Worm (Caenorhabditis elegans) whole organism, L4 larva: Measurements from ENCODE around the gene nphp-1.
A peak's percentile ranks its signal among the peaks of the same experiment; 100 is the strongest.

Experiments used
- F10B5.3 ChIP-seq: sonication (generic microtip); optimal IDR thresholded peaks from 2 replicates; lab custom pipeline; 2016; ENCODE audit warnings: mild to moderate bottlenecking, missing genetic modification characterization, missing compliant biosample characterization
- F26F4.8 ChIP-seq: fragments of 200-800 bp; sonication (Bioruptor generic); conservative IDR thresholded peaks from 2 replicates; pipeline ENCODE4 v1.3.6; 2022; ENCODE audit warnings: missing genetic modification characterization, missing compliant biosample characterization
- T20F7.1 ChIP-seq: fragments of 200-800 bp; sonication (Bioruptor generic); optimal IDR thresholded peaks from 2 replicates; lab custom pipeline; 2018; ENCODE audit warnings: mild to moderate bottlenecking, missing genetic modification characterization, missing compliant biosample characterization
- Y75B8A.6 ChIP-seq: fragments of 200-800 bp; sonication (Bioruptor generic); IDR thresholded peaks from 2 replicates; pipeline ENCODE4 v1.3.6; 2022; ENCODE audit warnings: missing genetic modification reagents, missing genetic modification characterization, missing compliant biosample characterization
- ZK337.2 ChIP-seq: fragments of 200-800 bp; sonication (Bioruptor generic); IDR thresholded peaks from 2 replicates; pipeline ENCODE4 v1.3.6; 2022; ENCODE audit warnings: missing genetic modification reagents, missing genetic modification characterization, missing compliant biosample characterization
- aha-1 ChIP-seq: fragments of 150-350 bp; peaks from one replicate; lab custom pipeline; 2014; ENCODE audit warnings: missing biosample characterization, missing genetic modification characterization
- aly-2 ChIP-seq: sonication (generic microtip); optimal IDR thresholded peaks from 2 replicates; lab custom pipeline; 2018; ENCODE audit warnings: missing biosample characterization, missing genetic modification characterization
- ceh-28 ChIP-seq: fragments of 150-350 bp; optimal IDR thresholded peaks from 2 replicates; lab custom pipeline; 2014; ENCODE audit warnings: missing biosample characterization, missing genetic modification reagents, missing genetic modification characterization
- ceh-82 ChIP-seq: sonication (generic microtip); optimal IDR thresholded peaks from 2 replicates; lab custom pipeline; 2017; ENCODE audit warnings: missing biosample characterization, missing genetic modification characterization
- ces-1 ChIP-seq: fragments of 150-350 bp; sonication (generic microtip); optimal IDR thresholded peaks from 4 replicates; lab custom pipeline; 2014; ENCODE audit warnings: missing biosample characterization, missing genetic modification reagents, missing genetic modification characterization
- daf-12 ChIP-seq: fragments of 150-350 bp; optimal IDR thresholded peaks from 2 replicates; lab custom pipeline; 2014; ENCODE audit warnings: missing biosample characterization, missing genetic modification reagents, missing genetic modification characterization
- daf-19 ChIP-seq: fragments of 200-800 bp; sonication (Bioruptor generic); conservative IDR thresholded peaks from 2 replicates; pipeline ENCODE4 v1.3.6; 2022; ENCODE audit warnings: missing genetic modification characterization, missing compliant biosample characterization
- dmd-9 ChIP-seq: fragments of 200-800 bp; sonication (Bioruptor generic); IDR thresholded peaks from 2 replicates; pipeline ENCODE4 v1.3.6; 2022; ENCODE audit warnings: missing genetic modification reagents, missing genetic modification characterization, missing compliant biosample characterization
- egl-27 ChIP-seq: sonication (generic microtip); optimal IDR thresholded peaks from 3 replicates; lab custom pipeline; 2017; ENCODE audit warnings: missing biosample characterization, missing genetic modification reagents, missing genetic modification characterization
- hlh-11 ChIP-seq: fragments of 200-800 bp; sonication (Bioruptor generic); optimal IDR thresholded peaks from 2 replicates; lab custom pipeline; 2018; ENCODE audit warnings: mild to moderate bottlenecking, missing genetic modification characterization, missing compliant biosample characterization
- hlh-30 ChIP-seq: sonication (generic microtip); optimal IDR thresholded peaks from 2 replicates; lab custom pipeline; 2017; ENCODE audit warnings: antibody characterized with exemption, mild to moderate bottlenecking, missing genetic modification characterization, missing compliant biosample characterization; ENCODE audit not compliant: insufficient read depth
- lim-7 ChIP-seq: fragments of 200-800 bp; sonication (Bioruptor generic); IDR thresholded peaks from 2 replicates; pipeline ENCODE4 v1.3.6; 2022; ENCODE audit warnings: missing genetic modification characterization, missing compliant biosample characterization
- lin-29 ChIP-seq: fragments of 200-800 bp; sonication (Bioruptor generic); IDR thresholded peaks from 2 replicates; pipeline ENCODE4 v1.3.6; 2022; ENCODE audit warnings: missing genetic modification reagents, missing genetic modification characterization, missing compliant biosample characterization
- lin-38 ChIP-seq: fragments of 200-800 bp; sonication (Bioruptor generic); IDR thresholded peaks from 2 replicates; pipeline ENCODE4 v1.3.6; 2022; ENCODE audit warnings: missing genetic modification reagents, missing genetic modification characterization, missing compliant biosample characterization
- lsy-2 ChIP-seq, 2 experiments: fragments of 150-350 bp in 1 of 2; sonication (generic microtip) in 1 of 2; optimal IDR thresholded peaks; 2 replicates each; lab custom pipeline; 2014 to 2017; ENCODE audit warnings: missing biosample characterization in 2 of 2, missing genetic modification characterization in 2 of 2
- mdt-29 ChIP-seq: fragments of 200-800 bp; sonication (Bioruptor generic); IDR thresholded peaks from 2 replicates; pipeline ENCODE4 v1.3.6; 2022; ENCODE audit warnings: missing genetic modification reagents, missing genetic modification characterization, missing compliant biosample characterization
- nhr-237 ChIP-seq: sonication (generic microtip); optimal IDR thresholded peaks from 2 replicates; lab custom pipeline; 2017; ENCODE audit warnings: missing biosample characterization, missing genetic modification characterization
- nhr-28 ChIP-seq: fragments of 150-350 bp; optimal IDR thresholded peaks from 2 replicates; lab custom pipeline; 2014; ENCODE audit warnings: missing biosample characterization, missing genetic modification characterization
- nhr-6 ChIP-seq: fragments of 150-350 bp; optimal IDR thresholded peaks from 2 replicates; lab custom pipeline; 2014; ENCODE audit warnings: missing biosample characterization, missing genetic modification characterization
- saeg-2 ChIP-seq: fragments of 200-800 bp; sonication (Bioruptor generic); IDR thresholded peaks from 2 replicates; pipeline ENCODE4 v1.3.6; 2022; ENCODE audit warnings: missing genetic modification reagents, missing genetic modification characterization, missing compliant biosample characterization
- sdz-12 ChIP-seq: fragments of 200-800 bp; sonication (Bioruptor generic); optimal IDR thresholded peaks from 2 replicates; lab custom pipeline; 2018; ENCODE audit warnings: mild to moderate bottlenecking, missing genetic modification characterization, missing compliant biosample characterization
- set-16 ChIP-seq: fragments of 200-800 bp; sonication (Bioruptor generic); IDR thresholded peaks from 2 replicates; pipeline ENCODE4 v1.3.6; 2022; ENCODE audit warnings: missing genetic modification reagents, missing genetic modification characterization, missing compliant biosample characterization
- snpc-1.2 ChIP-seq: fragments of 200-800 bp; sonication (Bioruptor generic); IDR thresholded peaks from 2 replicates; pipeline ENCODE4 v1.3.6; 2022; ENCODE audit warnings: missing genetic modification reagents, missing genetic modification characterization, missing compliant biosample characterization
- snpc-4 ChIP-seq: fragments of 150-350 bp; optimal IDR thresholded peaks from 2 replicates; lab custom pipeline; 2014; ENCODE audit warnings: missing biosample characterization, missing genetic modification characterization
- unc-39 ChIP-seq: sonication (generic microtip); optimal IDR thresholded peaks from 2 replicates; lab custom pipeline; 2017; ENCODE audit warnings: missing biosample characterization, missing genetic modification characterization
- zfp-2 ChIP-seq: sonication (generic microtip); optimal IDR thresholded peaks from 2 replicates; lab custom pipeline; 2016; ENCODE audit warnings: mild to moderate bottlenecking, missing genetic modification characterization, missing compliant biosample characterization
- zfp-3 ChIP-seq: fragments of 200-800 bp; sonication (Bioruptor generic); conservative IDR thresholded peaks from 2 replicates; pipeline ENCODE4 v1.3.6; 2022; ENCODE audit warnings: missing genetic modification reagents, missing genetic modification characterization, missing compliant biosample characterization

Gene nphp-1

ce11 chrII:10684954-10685353, 32.9 kb upstream of the nphp-1 start:
- TF ChIP-seq aha-1 (tag; lab: Kevin White, UChicago) (peak; percentile 91), nhr-6 (no peak), nhr-28 (tag; lab: Kevin White, UChicago) (no peak)

- TF ChIP-seq aha-1 (tag; lab: Kevin White, UChicago) (peak; percentile 66), ZK337.2 (GFP tag; lab: Robert Waterston, UW) (no peak)
- TF ChIP-seq, all 104 proteins: peak for 1
Observed at ce11 chrII:10680614-10681013, 28.6 kb upstream of the nphp-1 start.

- no peak for TF ChIP-seq F10B5.3 (tag; lab: Kevin White, UChicago)
- TF ChIP-seq dmd-9 (GFP tag; lab: Robert Waterston, UW) = no peak
- no peak for TF ChIP-seq snpc-1.2 (GFP tag; lab: Robert Waterston, UW)
- no peak for TF ChIP-seq lsy-2 (tag; optimal IDR thresholded peaks at IDR 0.05; lab: Kevin White, UChicago)
- no peak for TF ChIP-seq lim-7
- TF ChIP-seq ZK337.2 (GFP tag; lab: Robert Waterston, UW) = no peak
- no peak for TF ChIP-seq zfp-2 (tag; lab: Kevin White, UChicago)
- TF ChIP-seq ceh-28 (tag; lab: Kevin White, UChicago) = no peak
- TF ChIP-seq T20F7.1 (GFP tag; lab: Kevin White, UChicago) = no peak
- TF ChIP-seq F26F4.8 (GFP tag; lab: Robert Waterston, UW) = no peak
- TF ChIP-seq ceh-82 = no peak
- no peak for TF ChIP-seq sdz-12 (GFP tag; lab: Kevin White, UChicago)
- no peak for TF ChIP-seq mdt-29
- no peak for TF ChIP-seq saeg-2 (GFP tag; lab: Robert Waterston, UW)
Observed at ce11 chrII:10680130-10680529, 28.1 kb upstream of the nphp-1 start.

ce11 chrII:10675302-10675701, 23.2 kb upstream of the nphp-1 start, which contains the start of gene ptb-1:
Gene ptb-1, plus strand, starts transcription at chrII:10675602.
- no peak for TF ChIP-seq unc-39 (tag; lab: Kevin White, UChicago)

ce11 chrII:10665031-10665430, 13.0 kb upstream of the nphp-1 start, which contains the start of gene D2089.3:
Gene D2089.3, minus strand, starts transcription at chrII:10665131.
- TF ChIP-seq aly-2 (tag; lab: Kevin White, UChicago) (no peak), aha-1 (tag; lab: Kevin White, UChicago) (peak; percentile 66)

- peak; percentile 88 for TF ChIP-seq lin-38 (GFP tag; lab: Robert Waterston, UW)
- no peak for TF ChIP-seq daf-19 (GFP tag; lab: Robert Waterston, UW)
- no peak for TF ChIP-seq F26F4.8 (GFP tag; lab: Robert Waterston, UW)
- no peak for TF ChIP-seq mdt-29
Observed at ce11 chrII:10662698-10663097, 10.6 kb upstream of the nphp-1 start, which contains the start of gene D2089.8. Gene D2089.8, minus strand, starts transcription at chrII:10662781.

- no peak for TF ChIP-seq ces-1 (GFP tag; lab: Kevin White, UChicago)
- peak; percentile 86 for TF ChIP-seq aha-1 (tag; lab: Kevin White, UChicago)
Observed at ce11 chrII:10662279-10662678, 10.2 kb upstream of the nphp-1 start.

- TF ChIP-seq lin-29 (GFP tag; lab: Robert Waterston, UW) (no peak), nhr-28 (tag; lab: Kevin White, UChicago) (peak; percentile 1), nhr-237 (tag; lab: Kevin White, UChicago) (no peak), snpc-4 (no peak), daf-12 (tag; lab: Kevin White, UChicago) (no peak), hlh-30 (tag; lab: Kevin White, UChicago) (peak; percentile 68), hlh-11 (tag; lab: Kevin White, UChicago) (peak; percentile 53), F10B5.3 (tag; lab: Kevin White, UChicago) (no peak), set-16 (GFP tag; lab: Robert Waterston, UW) (peak; percentile 56), Y75B8A.6 (GFP tag; lab: Robert Waterston, UW) (no peak), zfp-3 (GFP tag; lab: Robert Waterston, UW) (no peak), ceh-28 (tag; lab: Kevin White, UChicago) (no peak), egl-27 (tag; lab: Kevin White, UChicago) (no peak)
Observed at ce11 chrII:10661448-10662064, 9.5 kb upstream of the nphp-1 start.
